Fruit fly (Drosophila melanogaster): ENCODE results near the gene CG42590.

The CG42590 gene

DNA sequence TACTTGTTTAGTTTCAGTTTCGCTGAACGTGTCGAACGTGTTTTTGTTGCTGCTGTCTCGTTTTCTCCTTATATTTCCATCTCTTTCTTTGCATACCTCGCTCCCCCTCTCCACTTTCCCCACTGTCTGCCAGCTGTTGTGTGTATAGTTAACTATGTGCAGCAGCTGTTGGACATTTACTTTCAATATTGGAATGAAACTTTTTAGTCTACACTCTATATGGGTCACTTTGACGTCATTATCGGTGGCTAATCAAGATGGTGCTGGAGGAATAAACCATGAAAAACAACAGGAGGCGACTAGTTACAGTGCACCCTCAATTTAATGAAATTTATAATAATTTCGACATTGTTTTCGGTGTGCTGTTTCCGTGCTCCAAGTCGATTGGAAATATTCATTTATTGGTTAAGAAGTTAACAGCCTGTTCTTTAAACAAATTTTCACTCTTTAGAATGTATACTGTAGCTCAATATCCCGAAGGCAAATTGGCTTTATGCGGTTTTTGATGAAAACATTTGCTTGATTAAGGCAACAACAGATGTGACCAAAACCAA is 39.8 kb downstream of the CG42590 start (continued):
- TF ChIP-seq CG8359 (GFP tag; optimal IDR thresholded peaks at IDR 0.05; ENCODE audit: borderline replicate concordance) (no peak), CG2712 (tag; optimal IDR thresholded peaks at IDR 0.05) (peak; percentile 33), CG4707 (GFP tag; optimal IDR thresholded peaks at IDR 0.05) (peak; percentile 49), Hmr (GFP tag; optimal IDR thresholded peaks at IDR 0.05) (peak; percentile 9), CG30431 (GFP tag; optimal IDR thresholded peaks at IDR 0.05) (no peak), Antp (GFP tag; optimal IDR thresholded peaks at IDR 0.05) (no peak), CG6254 (GFP tag; optimal IDR thresholded peaks at IDR 0.05) (peak; percentile 45), dysf (GFP tag; IDR thresholded peaks at IDR 0.05) (peak; percentile 61), CG9215 (GFP tag; IDR thresholded peaks at IDR 0.05) (no peak), CG6689 (GFP tag; IDR thresholded peaks at IDR 0.05) (peak; percentile 43; the same call in 1 of the 2 replicates), hb (GFP tag; IDR thresholded peaks at IDR 0.05; ENCODE audit: partially characterized antibody) (no peak), HLH4C (GFP tag; IDR thresholded peaks at IDR 0.05; ENCODE audit: partially characterized antibody) (no peak), CG2678 (tag; optimal IDR thresholded peaks at IDR 0.05) (peak; percentile 48), GATAe (GFP tag; conservative IDR thresholded peaks at IDR 0.05) (no peak), ken (GFP tag; IDR thresholded peaks at IDR 0.05) (0 out of 3 replicates have a peak, but pooled peaks have one; percentile 34), nmo (GFP tag; optimal IDR thresholded peaks at IDR 0.05) (peak; percentile 78), vfl (GFP tag; optimal IDR thresholded peaks at IDR 0.05) (no peak), lmd (GFP tag; IDR thresholded peaks at IDR 0.05) (peak; percentile 62), CG17361 (GFP tag; IDR thresholded peaks at IDR 0.05) (peak; percentile 56; the same call in 2 of the 3 replicates), pnt (GFP tag; optimal IDR thresholded peaks at IDR 0.05) (peak; percentile 25), phol (tag; optimal IDR thresholded peaks at IDR 0.05) (peak; percentile 49), h (optimal IDR thresholded peaks at IDR 0.05) (no peak), crol (GFP tag; IDR thresholded peaks at IDR 0.05) (peak; percentile 84), tin (GFP tag; optimal IDR thresholded peaks at IDR 0.05) (peak; percentile 26), cwo (GFP tag; optimal IDR thresholded peaks at IDR 0.05) (peak; percentile 2), Hmx (GFP tag; optimal IDR thresholded peaks at IDR 0.05) (no peak), dpn (GFP tag; optimal IDR thresholded peaks at IDR 0.05) (peak in 1 of 2 experiments; percentile 12), CG31441 (GFP tag; IDR thresholded peaks at IDR 0.05) (0 out of 2 replicates have a peak, but pooled peaks have one; percentile 20), CG7928 (GFP tag; optimal IDR thresholded peaks at IDR 0.05) (no peak), CG11247 (GFP tag; IDR thresholded peaks at IDR 0.05) (0 out of 2 replicates have a peak, but pooled peaks have one; percentile 54), zen2 (GFP tag; IDR thresholded peaks at IDR 0.05; ENCODE audit: partially characterized antibody) (no peak), Sox102F (GFP tag; optimal IDR thresholded peaks at IDR 0.05) (peak; percentile 19), Rfx (GFP tag; IDR thresholded peaks at IDR 0.05) (peak; percentile 52), vvl (GFP tag; IDR thresholded peaks at IDR 0.05) (peak; percentile 80), CG13624 (GFP tag; optimal IDR thresholded peaks at IDR 0.05) (no peak), Six4 (GFP tag; optimal IDR thresholded peaks at IDR 0.05) (peak; percentile 40), CG14441 (GFP tag; IDR thresholded peaks at IDR 0.05) (0 out of 2 replicates have a peak, but pooled peaks have one; percentile 20), unpg (GFP tag; optimal IDR thresholded peaks at IDR 0.05) (no peak), twi (tag; optimal IDR thresholded peaks at IDR 0.05) (peak; percentile 65), CG8089 (GFP tag; optimal IDR thresholded peaks at IDR 0.05) (no peak), CG12769 (tag; optimal IDR thresholded peaks at IDR 0.05) (peak; percentile 30), CG13894 (tag; optimal IDR thresholded peaks at IDR 0.05) (no peak), lab (GFP tag; optimal IDR thresholded peaks at IDR 0.05) (peak; percentile 45), CG4730 (GFP tag; IDR thresholded peaks at IDR 0.05) (no peak), row (GFP tag; IDR thresholded peaks at IDR 0.05) (peak; percentile 52; the same call in 2 of the 3 replicates), chinmo (GFP tag; IDR thresholded peaks at IDR 0.05; ENCODE audit: partially characterized antibody) (no peak), Sry-δ (GFP tag; optimal IDR thresholded peaks at IDR 0.05) (peak; percentile 12)

Measured in whole organism, embryonic.